Fruit fly (Drosophila melanogaster) whole organism, embryonic: ENCODE results near the gene MCTS1.

Experiments used
- CG12071 ChIP-seq: fragments of 200-800 bp; sonication (Bioruptor generic); optimal IDR thresholded peaks from 3 replicates; lab custom pipeline; 2018; ENCODE audit warnings: missing biosample characterization, mild to moderate bottlenecking, missing genetic modification characterization
- CG2116 ChIP-seq: fragments of 200-800 bp; sonication (Bioruptor generic); optimal IDR thresholded peaks from 3 replicates; lab custom pipeline; 2018; ENCODE audit warnings: missing biosample characterization, mild to moderate bottlenecking, missing genetic modification characterization
- CG2120 ChIP-seq: fragments of 200-800 bp; sonication (Bioruptor generic); optimal IDR thresholded peaks from 3 replicates; lab custom pipeline; 2016; ENCODE audit warnings: missing biosample characterization, missing genetic modification characterization
- CG30403 ChIP-seq: fragments of 200-800 bp; sonication (Bioruptor generic); optimal IDR thresholded peaks from 3 replicates; lab custom pipeline; 2016; ENCODE audit warnings: missing biosample characterization, missing genetic modification characterization
- CG30431 ChIP-seq: fragments of 200-800 bp; sonication (Bioruptor generic); optimal IDR thresholded peaks from 2 replicates; lab custom pipeline; 2017; ENCODE audit warnings: missing biosample characterization, missing genetic modification characterization
- CG4282 ChIP-seq: fragments of 200-800 bp; sonication (Bioruptor generic); optimal IDR thresholded peaks from 2 replicates; lab custom pipeline; 2016; ENCODE audit warnings: missing biosample characterization, missing genetic modification characterization
- CG7357 ChIP-seq: fragments of 200-800 bp; sonication (Bioruptor generic); IDR thresholded peaks from 3 replicates; pipeline ENCODE4 v1.3.6; 2022; ENCODE audit warnings: missing biosample characterization, missing genetic modification characterization
- bigmax ChIP-seq: fragments of 200-800 bp; sonication (Bioruptor generic); optimal IDR thresholded peaks from 2 replicates; lab custom pipeline; 2018; ENCODE audit warnings: missing biosample characterization, mild to moderate bottlenecking, missing genetic modification characterization
- p53 ChIP-seq: fragments of 200-800 bp; sonication (Bioruptor generic); optimal IDR thresholded peaks from 2 replicates; lab custom pipeline; 2016; ENCODE audit warnings: missing biosample characterization, missing genetic modification characterization
- tin ChIP-seq: fragments of 200-800 bp; sonication (Bioruptor generic); optimal IDR thresholded peaks from 3 replicates; lab custom pipeline; 2016; ENCODE audit warnings: missing biosample characterization, missing genetic modification characterization

DNA sequence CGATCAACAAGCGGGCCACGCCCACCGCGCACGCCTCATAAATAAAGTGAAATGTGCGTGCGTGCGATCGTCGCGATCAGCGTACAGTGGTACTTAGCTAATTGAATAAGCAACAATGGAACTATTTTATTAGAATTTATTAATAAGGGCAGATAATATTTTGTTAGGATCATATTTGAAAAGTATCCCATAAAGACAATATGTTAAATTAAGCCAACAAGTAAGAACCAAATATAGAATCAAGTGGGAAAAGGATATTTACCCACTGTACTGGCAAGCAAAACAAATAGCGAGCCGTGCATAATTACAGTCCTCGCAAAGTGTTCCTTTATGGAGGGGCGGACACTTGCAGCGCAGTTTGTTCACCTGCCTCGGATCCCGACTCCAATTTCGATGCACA, 15.6 kb upstream of the MCTS1 start:
- TF ChIP-seq CG12071 (GFP tag; lab: Kevin White, UChicago): no peak
- TF ChIP-seq CG30431 (GFP tag; lab: Kevin White, UChicago): no peak
- TF ChIP-seq tin (GFP tag; lab: Kevin White, UChicago): no peak
- no peak for TF ChIP-seq CG30403 (GFP tag; lab: Kevin White, UChicago)
- TF ChIP-seq CG2116: no peak
- TF ChIP-seq CG4282 (GFP tag; lab: Kevin White, UChicago): no peak
- TF ChIP-seq p53 (GFP tag; lab: Kevin White, UChicago): no peak
- TF ChIP-seq bigmax: no peak
- TF ChIP-seq CG7357 (GFP tag; lab: Robert Waterston, UW): no peak
- no peak for TF ChIP-seq CG2120 (GFP tag; lab: Kevin White, UChicago)
